Fruit fly (Drosophila melanogaster) whole organism, embryonic: Measurements from ENCODE around the gene Mocs2B.

Experiments used
- ATbp ChIP-seq: fragments of 200-800 bp; sonication (Bioruptor generic); optimal IDR thresholded peaks from 2 replicates; lab custom pipeline; 2017; ENCODE audit warnings: missing biosample characterization, mild to moderate bottlenecking, missing genetic modification characterization, missing genetic modification reagents
- B-H2 ChIP-seq: fragments of 200-800 bp; sonication (Bioruptor generic); optimal IDR thresholded peaks from 2 replicates; lab custom pipeline; 2018; ENCODE audit warnings: missing biosample characterization, mild to moderate bottlenecking, missing genetic modification characterization
- Bteb2 ChIP-seq: fragments of 200-800 bp; sonication (Bioruptor generic); optimal IDR thresholded peaks from 2 replicates; lab custom pipeline; 2016; ENCODE audit warnings: missing biosample characterization, missing genetic modification characterization
- CG10147 ChIP-seq: fragments of 200-800 bp; sonication (Bioruptor generic); optimal IDR thresholded peaks from 2 replicates; lab custom pipeline; 2019; ENCODE audit warnings: missing biosample characterization, mild to moderate bottlenecking, missing genetic modification characterization, moderate library complexity
- CG11504 ChIP-seq: fragments of 200-800 bp; sonication (Bioruptor generic); optimal IDR thresholded peaks from 3 replicates; lab custom pipeline; 2019; ENCODE audit warnings: missing biosample characterization, mild to moderate bottlenecking, missing genetic modification characterization, moderate library complexity
- CG12659 ChIP-seq: fragments of 200-800 bp; sonication (Bioruptor generic); optimal IDR thresholded peaks from 3 replicates; lab custom pipeline; 2017; ENCODE audit warnings: mild to moderate bottlenecking, missing biosample characterization, missing genetic modification reagents, missing genetic modification characterization
- CG17802 ChIP-seq: fragments of 200-800 bp; sonication (Bioruptor generic); optimal IDR thresholded peaks from 2 replicates; lab custom pipeline; 2018; ENCODE audit warnings: missing biosample characterization, mild to moderate bottlenecking, missing genetic modification characterization, moderate library complexity
- CG17829 ChIP-seq: fragments of 200-800 bp; optimal IDR thresholded peaks from 2 replicates; lab custom pipeline; 2019; ENCODE audit warnings: missing biosample characterization, mild to moderate bottlenecking, missing genetic modification characterization, moderate library complexity
- CG1832 ChIP-seq: fragments of 200-800 bp; sonication (Bioruptor generic); optimal IDR thresholded peaks from 2 replicates; lab custom pipeline; 2017; ENCODE audit warnings: missing biosample characterization, mild to moderate bottlenecking, missing genetic modification characterization, inconsistent platforms
- CG31224 ChIP-seq: fragments of 200-800 bp; sonication (Bioruptor generic); IDR thresholded peaks from 2 replicates; pipeline ENCODE4 v1.3.6; 2022; ENCODE audit warnings: missing biosample characterization, missing genetic modification characterization
- CG31388 ChIP-seq: fragments of 200-800 bp; sonication (Bioruptor generic); optimal IDR thresholded peaks from 2 replicates; lab custom pipeline; 2016; ENCODE audit warnings: missing biosample characterization, missing genetic modification characterization
- CG3163 ChIP-seq: fragments of 200-800 bp; sonication (Bioruptor generic); optimal IDR thresholded peaks from 3 replicates; lab custom pipeline; 2016; ENCODE audit warnings: missing biosample characterization, missing genetic modification characterization
- CG33557 ChIP-seq: fragments of 200-800 bp; sonication (Bioruptor generic); optimal IDR thresholded peaks from 2 replicates; lab custom pipeline; 2019; ENCODE audit warnings: missing biosample characterization, mild to moderate bottlenecking, missing genetic modification characterization, moderate library complexity
- CG4360 ChIP-seq: fragments of 200-800 bp; sonication (Bioruptor generic); IDR thresholded peaks from 2 replicates; pipeline ENCODE4 v1.3.6; 2022; ENCODE audit warnings: missing biosample characterization, missing genetic modification characterization
- CG43689 ChIP-seq: fragments of 200-800 bp; sonication (Bioruptor generic); IDR thresholded peaks from 2 replicates; pipeline ENCODE4 v1.3.6; 2022; ENCODE audit warnings: missing biosample characterization, missing genetic modification characterization
- CG4707 ChIP-seq: fragments of 200-800 bp; sonication (Bioruptor generic); optimal IDR thresholded peaks from 2 replicates; lab custom pipeline; 2018; ENCODE audit warnings: missing biosample characterization, mild to moderate bottlenecking, missing genetic modification characterization, moderate library complexity
- CG7372 ChIP-seq: fragments of 200-800 bp; sonication (Bioruptor generic); IDR thresholded peaks from 2 replicates; pipeline ENCODE4 v1.3.6; 2022; ENCODE audit warnings: missing biosample characterization, missing genetic modification characterization
- CG8944 ChIP-seq: fragments of 200-800 bp; sonication (Bioruptor generic); optimal IDR thresholded peaks from 3 replicates; lab custom pipeline; 2016; ENCODE audit warnings: missing biosample characterization, missing genetic modification characterization
- Dad ChIP-seq: fragments of 200-800 bp; sonication (Bioruptor generic); optimal IDR thresholded peaks from 3 replicates; lab custom pipeline; 2016; ENCODE audit warnings: missing biosample characterization, missing genetic modification characterization
- Doc2 ChIP-seq: fragments of 200-800 bp; sonication (Bioruptor generic); IDR thresholded peaks from 2 replicates; pipeline ENCODE4 v1.3.6; 2022; ENCODE audit warnings: missing biosample characterization, missing genetic modification characterization
- Gsc ChIP-seq: fragments of 200-800 bp; sonication (Bioruptor generic); IDR thresholded peaks from 2 replicates; pipeline ENCODE4 v1.3.6; 2022; ENCODE audit warnings: missing biosample characterization, missing genetic modification characterization
- Gug ChIP-seq: fragments of 200-800 bp; sonication (Bioruptor generic); IDR thresholded peaks from 4 replicates; pipeline ENCODE4 v1.3.6; 2022; ENCODE audit warnings: missing biosample characterization, missing genetic modification characterization
- HLH3B ChIP-seq: fragments of 200-800 bp; sonication (Bioruptor generic); IDR thresholded peaks from 2 replicates; pipeline ENCODE4 v1.3.6; 2022; ENCODE audit warnings: missing biosample characterization, missing genetic modification characterization
- HLH54F ChIP-seq: fragments of 200-800 bp; sonication (Bioruptor generic); optimal IDR thresholded peaks from 3 replicates; lab custom pipeline; 2016; ENCODE audit warnings: missing biosample characterization, missing genetic modification characterization
- Hmx ChIP-seq: fragments of 200-800 bp; sonication (Bioruptor generic); optimal IDR thresholded peaks from 2 replicates; lab custom pipeline; 2016; ENCODE audit warnings: missing biosample characterization, missing genetic modification characterization
- Jarid2 ChIP-seq: fragments of 200-800 bp; sonication (Bioruptor generic); optimal IDR thresholded peaks from 3 replicates; lab custom pipeline; 2017; ENCODE audit warnings: mild to moderate bottlenecking, missing biosample characterization, missing genetic modification reagents, missing genetic modification characterization
- Mrtf ChIP-seq: fragments of 200-800 bp; sonication (Bioruptor generic); IDR thresholded peaks from 3 replicates; pipeline ENCODE4 v1.3.6; 2022; ENCODE audit warnings: missing biosample characterization, missing genetic modification characterization
- Neu2 ChIP-seq: fragments of 200-800 bp; sonication (Bioruptor generic); optimal IDR thresholded peaks from 3 replicates; lab custom pipeline; 2016; ENCODE audit warnings: missing biosample characterization, missing genetic modification characterization, borderline replicate concordance
- Oaz ChIP-seq: fragments of 200-800 bp; sonication (Bioruptor generic); IDR thresholded peaks from 2 replicates; pipeline ENCODE4 v1.3.6; 2022; ENCODE audit warnings: missing biosample characterization, missing genetic modification characterization
- Pdp1 ChIP-seq, 2 experiments: fragments of 200-800 bp; sonication (Bioruptor generic); optimal IDR thresholded peaks; 3 replicates each; lab custom pipeline; 2016; ENCODE audit warnings: missing biosample characterization in 2 of 2, missing genetic modification characterization in 2 of 2, mild to moderate bottlenecking in 1 of 2, moderate library complexity in 1 of 2
- Side ChIP-seq: fragments of 200-800 bp; sonication (Bioruptor generic); optimal IDR thresholded peaks from 2 replicates; lab custom pipeline; 2016; ENCODE audit warnings: missing biosample characterization, missing genetic modification characterization
- Sox100B ChIP-seq: fragments of 200-800 bp; sonication (Bioruptor generic); optimal IDR thresholded peaks from 3 replicates; lab custom pipeline; 2018; ENCODE audit warnings: missing biosample characterization, mild to moderate bottlenecking, missing genetic modification characterization
- cas ChIP-seq: fragments of 200-800 bp; sonication (Bioruptor generic); IDR thresholded peaks from 2 replicates; pipeline ENCODE4 v1.3.6; 2022; ENCODE audit warnings: missing biosample characterization, missing genetic modification characterization
- crp ChIP-seq, 2 experiments: fragments of 200-800 bp; sonication (Bioruptor generic); optimal IDR thresholded peaks; 2 replicates in 1 of 2; 3 replicates in 1 of 2; lab custom pipeline; 2017; ENCODE audit warnings: missing biosample characterization in 2 of 2, missing genetic modification characterization in 2 of 2, mild to moderate bottlenecking in 1 of 2, moderate library complexity in 1 of 2
- dati ChIP-seq: fragments of 200-800 bp; sonication (Bioruptor generic); IDR thresholded peaks from 2 replicates; pipeline ENCODE4 v1.3.6; 2022; ENCODE audit warnings: missing biosample characterization, missing genetic modification characterization
- dimm ChIP-seq: fragments of 200-800 bp; sonication (Bioruptor generic); IDR thresholded peaks from 2 replicates; pipeline ENCODE4 v1.3.6; 2022; ENCODE audit warnings: missing biosample characterization, missing genetic modification characterization
- dysf ChIP-seq: fragments of 200-800 bp; sonication (Bioruptor generic); IDR thresholded peaks from 3 replicates; pipeline ENCODE4 v1.3.6; 2022; ENCODE audit warnings: missing biosample characterization, missing genetic modification characterization
- en ChIP-seq: fragments of 200-800 bp; sonication (Bioruptor generic); optimal IDR thresholded peaks from 2 replicates; lab custom pipeline; 2016; ENCODE audit warnings: missing biosample characterization, missing genetic modification characterization
- esg ChIP-seq: fragments of 200-800 bp; sonication (Bioruptor generic); conservative IDR thresholded peaks from 2 replicates; pipeline ENCODE4 v1.3.6; 2022; ENCODE audit warnings: missing biosample characterization, missing genetic modification characterization
- fu2 ChIP-seq: fragments of 200-800 bp; sonication (Bioruptor generic); optimal IDR thresholded peaks from 2 replicates; lab custom pipeline; 2016; ENCODE audit warnings: missing biosample characterization, missing genetic modification characterization
- grn ChIP-seq: fragments of 200-800 bp; sonication (Bioruptor generic); optimal IDR thresholded peaks from 3 replicates; lab custom pipeline; 2017; ENCODE audit warnings: missing biosample characterization, missing genetic modification characterization
- gt ChIP-seq: fragments of 200-800 bp; sonication (Bioruptor generic); IDR thresholded peaks from 2 replicates; pipeline ENCODE4 v1.3.6; 2022; ENCODE audit warnings: missing biosample characterization, missing genetic modification characterization
- hth ChIP-seq: fragments of >200 bp; optimal IDR thresholded peaks from 2 replicates; lab custom pipeline; 2017; ENCODE audit warnings: inconsistent platforms
- insv ChIP-seq, 2 experiments: fragments of 200-800 bp; sonication (Bioruptor generic); optimal IDR thresholded peaks; 3 replicates each; lab custom pipeline; 2016 to 2018; ENCODE audit warnings: missing biosample characterization in 2 of 2, missing genetic modification characterization in 2 of 2
- inv ChIP-seq: fragments of 200-800 bp; sonication (Bioruptor generic); IDR thresholded peaks from 2 replicates; pipeline ENCODE4 v1.3.6; 2022; ENCODE audit warnings: missing biosample characterization, missing genetic modification characterization; ENCODE audit not compliant: partially characterized antibody
- maf-S ChIP-seq: fragments of 200-800 bp; sonication (Bioruptor generic); optimal IDR thresholded peaks from 2 replicates; lab custom pipeline; 2016; ENCODE audit warnings: missing biosample characterization, missing genetic modification characterization
- pita ChIP-seq: fragments of 200-800 bp; sonication (Bioruptor generic); optimal IDR thresholded peaks from 2 replicates; lab custom pipeline; 2017; ENCODE audit warnings: missing biosample characterization, mild to moderate bottlenecking, missing genetic modification characterization
- repo ChIP-seq: fragments of 200-800 bp; sonication (Bioruptor generic); optimal IDR thresholded peaks from 2 replicates; lab custom pipeline; 2016; ENCODE audit warnings: missing biosample characterization, missing genetic modification characterization
- salm ChIP-seq: fragments of 200-800 bp; sonication (Bioruptor generic); optimal IDR thresholded peaks from 2 replicates; lab custom pipeline; 2018; ENCODE audit warnings: missing biosample characterization, mild to moderate bottlenecking, missing genetic modification characterization
- schlank ChIP-seq: fragments of 200-800 bp; sonication (Bioruptor generic); optimal IDR thresholded peaks from 2 replicates; lab custom pipeline; 2018; ENCODE audit warnings: missing biosample characterization, mild to moderate bottlenecking, missing genetic modification characterization
- slou ChIP-seq: fragments of 200-800 bp; sonication (Bioruptor generic); optimal IDR thresholded peaks from 3 replicates; lab custom pipeline; 2016; ENCODE audit warnings: missing biosample characterization, missing genetic modification characterization
- toy ChIP-seq: fragments of 200-800 bp; sonication (Bioruptor generic); IDR thresholded peaks from 2 replicates; pipeline ENCODE4 v1.3.6; 2022; ENCODE audit warnings: missing biosample characterization, missing genetic modification characterization
- vfl ChIP-seq: fragments of 200-800 bp; sonication (Bioruptor generic); optimal IDR thresholded peaks from 2 replicates; lab custom pipeline; 2016; ENCODE audit warnings: missing biosample characterization, missing genetic modification characterization

The Mocs2B gene

dm6 chr3R:25127231-25127689 is at the start of gene Mocs2B, which contains the start of the genes Mocs2A and Clbn (continued):
- TF ChIP-seq CG3163 (no peak), en (no peak), ATbp (no peak), CG31224 (GFP tag; lab: Robert Waterston, UW) (no peak), CG12659 (GFP tag; lab: Kevin White, UChicago) (peak; percentile 30), esg (no peak), Pdp1 (GFP tag; optimal IDR thresholded peaks at IDR 0.05; lab: Kevin White, UChicago) (no peak), pita (GFP tag; lab: Kevin White, UChicago) (no peak), HLH54F (GFP tag; lab: Kevin White, UChicago) (no peak), Doc2 (no peak), toy (GFP tag; lab: Robert Waterston, UW) (no peak), CG7372 (no peak), fu2 (GFP tag; lab: Kevin White, UChicago) (no peak), maf-S (no peak), dysf (GFP tag; lab: Robert Waterston, UW) (no peak), repo (no peak), dimm (no peak), CG43689 (GFP tag; lab: Robert Waterston, UW) (no peak), Neu2 (GFP tag; lab: Kevin White, UChicago) (no peak), hth (lab: Kevin White, UChicago) (no peak), salm (tag; lab: Kevin White, UChicago) (no peak), CG4360 (GFP tag; lab: Robert Waterston, UW) (no peak), Gsc (GFP tag; lab: Robert Waterston, UW) (no peak), CG31388 (GFP tag; lab: Kevin White, UChicago) (no peak), CG17802 (tag; lab: Kevin White, UChicago) (no peak), Gug (GFP tag; lab: Robert Waterston, UW) (no peak), cas (no peak), schlank (tag; lab: Kevin White, UChicago) (no peak), insv (GFP tag; optimal IDR thresholded peaks at IDR 0.05; lab: Kevin White, UChicago) (no peak), Mrtf (GFP tag; lab: Robert Waterston, UW) (no peak), B-H2 (GFP tag; lab: Kevin White, UChicago) (no peak), CG11504 (tag; lab: Kevin White, UChicago) (no peak), Dad (GFP tag; lab: Kevin White, UChicago) (no peak), CG4707 (GFP tag; lab: Kevin White, UChicago) (no peak), slou (GFP tag; lab: Kevin White, UChicago) (no peak), crp (GFP tag; optimal IDR thresholded peaks at IDR 0.05; lab: Kevin White, UChicago) (peak in 1 of 2 experiments; percentile 77), CG17829 (tag; lab: Kevin White, UChicago) (peak; percentile 12), CG33557 (GFP tag; lab: Kevin White, UChicago) (no peak), CG1832 (GFP tag; lab: Kevin White, UChicago) (no peak), HLH3B (GFP tag; lab: Robert Waterston, UW) (no peak), Sox100B (GFP tag; lab: Kevin White, UChicago) (no peak), inv (peak; percentile 73), CG10147 (no peak), Side (no peak), grn (GFP tag; lab: Kevin White, UChicago) (no peak), gt (GFP tag; lab: Robert Waterston, UW) (no peak), Oaz (GFP tag; lab: Robert Waterston, UW) (no peak), dati (no peak), Hmx (GFP tag; lab: Kevin White, UChicago) (no peak), Bteb2 (GFP tag; lab: Kevin White, UChicago) (no peak), CG8944 (GFP tag; lab: Kevin White, UChicago) (no peak), Jarid2 (GFP tag; lab: Kevin White, UChicago) (peak; percentile 47), vfl (no peak)
